Fruit fly (Drosophila melanogaster) whole organism, prepupa: ENCODE data around the gene CG4133.

Experiments used
- CG15336 ChIP-seq: fragments of 200-800 bp; sonication (Bioruptor generic); IDR thresholded peaks from 2 replicates; pipeline ENCODE4 v1.3.6; 2022; ENCODE audit warnings: missing biosample characterization, missing genetic modification characterization
- CG34406 ChIP-seq: fragments of 200-800 bp; sonication (Bioruptor generic); optimal IDR thresholded peaks from 3 replicates; lab custom pipeline; 2016; ENCODE audit warnings: missing biosample characterization, missing genetic modification characterization
- CG4318 ChIP-seq: fragments of 200-800 bp; sonication (Bioruptor generic); optimal IDR thresholded peaks from 3 replicates; lab custom pipeline; 2017; ENCODE audit warnings: missing biosample characterization, mild to moderate bottlenecking, missing genetic modification characterization
- CG6163 ChIP-seq: fragments of 200-800 bp; sonication (Bioruptor generic); IDR thresholded peaks from 3 replicates; pipeline ENCODE4 v1.3.6; 2022; ENCODE audit warnings: missing biosample characterization, missing genetic modification characterization
- Hr38 ChIP-seq: sonication (Bioruptor generic); optimal IDR thresholded peaks from 2 replicates; lab custom pipeline; 2016; ENCODE audit warnings: missing biosample characterization, missing genetic modification characterization
- Sox102F ChIP-seq: fragments of 200-800 bp; sonication (Bioruptor generic); optimal IDR thresholded peaks from 2 replicates; lab custom pipeline; 2016; ENCODE audit warnings: missing biosample characterization, mild to moderate bottlenecking, missing genetic modification characterization
- Sox14 ChIP-seq: fragments of 200-800 bp; sonication (Bioruptor generic); optimal IDR thresholded peaks from 3 replicates; lab custom pipeline; 2016; ENCODE audit warnings: missing biosample characterization, missing genetic modification characterization
- achi ChIP-seq: fragments of 200-800 bp; sonication (Bioruptor generic); optimal IDR thresholded peaks from 3 replicates; lab custom pipeline; 2016; ENCODE audit warnings: missing biosample characterization, missing genetic modification characterization
- dsx ChIP-seq: fragments of 200-800 bp; optimal IDR thresholded peaks from 3 replicates; lab custom pipeline; 2019; ENCODE audit warnings: missing biosample characterization, mild to moderate bottlenecking, missing genetic modification characterization, moderate library complexity; ENCODE audit not compliant: poor library complexity, severe bottlenecking
- fd85E ChIP-seq: fragments of 200-800 bp; sonication (Bioruptor generic); optimal IDR thresholded peaks from 3 replicates; lab custom pipeline; 2016; ENCODE audit warnings: missing biosample characterization, missing genetic modification characterization

DNA sequence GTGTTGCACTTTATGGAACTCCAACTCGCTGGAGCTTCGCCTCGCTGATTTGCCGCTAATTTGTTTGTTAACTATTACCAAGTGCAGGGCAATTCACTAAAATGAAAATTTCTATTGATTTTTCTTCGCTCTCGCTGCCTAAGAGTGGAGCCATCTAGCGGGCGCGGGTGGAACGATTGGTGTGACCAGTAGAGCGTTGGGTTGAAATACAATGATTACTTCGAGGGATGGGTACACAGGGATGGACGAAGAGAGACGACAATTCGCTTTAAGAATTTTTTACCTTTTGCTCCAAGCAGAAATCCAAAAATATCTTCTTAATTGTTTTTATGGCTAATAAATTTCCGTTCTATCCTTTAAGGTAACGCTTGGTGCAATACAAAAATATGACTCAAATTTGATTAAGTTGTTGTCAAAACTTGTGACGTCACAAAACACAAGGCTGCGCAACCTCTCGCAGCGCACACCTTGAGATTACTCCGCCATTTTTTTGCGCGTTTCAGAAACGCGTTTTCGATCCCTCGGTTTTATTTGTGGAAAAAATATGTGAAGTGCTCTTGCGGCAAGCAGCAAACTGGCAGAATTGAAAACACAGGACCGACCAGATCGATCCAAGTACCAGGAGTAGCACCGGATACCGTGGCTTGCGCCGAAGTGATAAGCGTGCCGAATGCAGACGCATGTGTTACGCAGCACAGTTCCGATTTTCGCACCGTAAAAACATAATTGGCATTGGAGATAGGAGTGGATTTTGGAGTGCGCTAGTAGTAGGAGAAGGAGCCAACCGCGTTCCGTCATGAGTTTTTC lies 40.5 kb upstream of the CG4133 start, which contains the start of the genes AP-2alpha and ebi:
- TF ChIP-seq CG4318 (GFP tag; lab: Kevin White, UChicago), result no peak
- peak; percentile 77 for TF ChIP-seq CG15336
- peak; percentile 71 for TF ChIP-seq dsx
- TF ChIP-seq Sox102F, result peak; percentile 89
- TF ChIP-seq Hr38 (GFP tag; lab: Kevin White, UChicago), result peak; percentile 20
- no peak for TF ChIP-seq fd85E (GFP tag; lab: Kevin White, UChicago)
- peak; percentile 81 for TF ChIP-seq CG34406 (GFP tag; lab: Kevin White, UChicago)
- TF ChIP-seq Sox14 (GFP tag; lab: Kevin White, UChicago), result peak; percentile 92
- TF ChIP-seq CG6163 (GFP tag; lab: Robert Waterston, UW), result peak; percentile 80
- TF ChIP-seq achi, result peak; percentile 87
